Fruit fly (Drosophila melanogaster): ENCODE results near the gene eIF4G2.

dm6 chr3R:23817566-23818202 lies 1.4 kb downstream of the eIF4G2 start:
- TF ChIP-seq CTCF (optimal IDR thresholded peaks at IDR 0.05) = no peak
- TF ChIP-seq CG8478 (optimal IDR thresholded peaks at IDR 0.05) = no peak
